Fruit fly (Drosophila melanogaster) whole organism, prepupa: ENCODE results near the gene CG8508.

Experiments
- CG10631 ChIP-seq: fragments of 200-800 bp; sonication (Bioruptor generic); optimal IDR thresholded peaks from 2 replicates; lab custom pipeline; 2016; ENCODE audit warnings: missing biosample characterization, missing genetic modification characterization
- CG10669 ChIP-seq: fragments of 200-800 bp; sonication (Bioruptor generic); optimal IDR thresholded peaks from 3 replicates; lab custom pipeline; 2018; ENCODE audit warnings: missing biosample characterization, mild to moderate bottlenecking, missing genetic modification characterization, moderate library complexity
- CG11294 ChIP-seq: fragments of 200-800 bp; sonication (Bioruptor generic); IDR thresholded peaks from 2 replicates; pipeline ENCODE4 v1.3.6; 2022; ENCODE audit warnings: missing biosample characterization, missing genetic modification characterization
- CG11762 ChIP-seq: fragments of 200-800 bp; sonication (Bioruptor generic); optimal IDR thresholded peaks from 3 replicates; lab custom pipeline; 2016; ENCODE audit warnings: missing biosample characterization, missing genetic modification characterization; ENCODE audit not compliant: insufficient read depth
- CG11902 ChIP-seq: fragments of 200-800 bp; sonication (Bioruptor generic); optimal IDR thresholded peaks from 3 replicates; lab custom pipeline; 2016; ENCODE audit warnings: missing biosample characterization, missing genetic modification characterization
- CG1621 ChIP-seq: fragments of 200-800 bp; sonication (Bioruptor generic); optimal IDR thresholded peaks from 3 replicates; lab custom pipeline; 2018; ENCODE audit warnings: missing biosample characterization, mild to moderate bottlenecking, missing genetic modification characterization
- CG16779 ChIP-seq: fragments of 200-800 bp; sonication (Bioruptor generic); optimal IDR thresholded peaks from 3 replicates; lab custom pipeline; 2017; ENCODE audit warnings: missing biosample characterization, mild to moderate bottlenecking, missing genetic modification characterization
- CG3032 ChIP-seq: fragments of 200-800 bp; optimal IDR thresholded peaks from 2 replicates; lab custom pipeline; 2019; ENCODE audit warnings: missing biosample characterization, mild to moderate bottlenecking, missing genetic modification characterization, moderate library complexity
- CG31627 ChIP-seq: fragments of 200-800 bp; sonication (Bioruptor generic); optimal IDR thresholded peaks from 3 replicates; lab custom pipeline; 2016; ENCODE audit warnings: missing biosample characterization, missing genetic modification characterization
- CG32006 ChIP-seq: fragments of 200-800 bp; sonication (Bioruptor generic); optimal IDR thresholded peaks from 3 replicates; lab custom pipeline; 2017; ENCODE audit warnings: missing biosample characterization, mild to moderate bottlenecking, missing genetic modification characterization
- CG34406 ChIP-seq: fragments of 200-800 bp; sonication (Bioruptor generic); optimal IDR thresholded peaks from 3 replicates; lab custom pipeline; 2016; ENCODE audit warnings: missing biosample characterization, missing genetic modification characterization
- CG3919 ChIP-seq: fragments of 200-800 bp; sonication (Bioruptor generic); optimal IDR thresholded peaks from 3 replicates; lab custom pipeline; 2016; ENCODE audit warnings: missing biosample characterization, missing genetic modification characterization
- CG6163 ChIP-seq: fragments of 200-800 bp; sonication (Bioruptor generic); IDR thresholded peaks from 3 replicates; pipeline ENCODE4 v1.3.6; 2022; ENCODE audit warnings: missing biosample characterization, missing genetic modification characterization
- CG6276 ChIP-seq: fragments of 200-800 bp; sonication (Bioruptor generic); optimal IDR thresholded peaks from 2 replicates; lab custom pipeline; 2017; ENCODE audit warnings: missing biosample characterization, mild to moderate bottlenecking, missing genetic modification characterization
- CG6792 ChIP-seq: fragments of 200-800 bp; sonication (Bioruptor generic); optimal IDR thresholded peaks from 3 replicates; lab custom pipeline; 2016; ENCODE audit warnings: missing biosample characterization, missing genetic modification characterization
- CG6808 ChIP-seq: fragments of 200-800 bp; sonication (Bioruptor generic); optimal IDR thresholded peaks from 3 replicates; lab custom pipeline; 2017; ENCODE audit warnings: missing biosample characterization, missing genetic modification characterization, mild to moderate bottlenecking, moderate library complexity, missing genetic modification reagents
- CG7368 ChIP-seq: fragments of 200-800 bp; sonication (Bioruptor generic); optimal IDR thresholded peaks from 3 replicates; lab custom pipeline; 2016; ENCODE audit warnings: missing biosample characterization, missing genetic modification characterization
- CG8119 ChIP-seq: fragments of 200-800 bp; sonication (Bioruptor generic); IDR thresholded peaks from 3 replicates; pipeline ENCODE4 v1.3.6; 2022; ENCODE audit warnings: missing biosample characterization, missing genetic modification characterization
- CG9139 ChIP-seq: fragments of 200-800 bp; sonication (Bioruptor generic); optimal IDR thresholded peaks from 3 replicates; lab custom pipeline; 2017; ENCODE audit warnings: missing biosample characterization, mild to moderate bottlenecking, missing genetic modification characterization
- Eip75B ChIP-seq: fragments of 200-800 bp; sonication (Bioruptor generic); optimal IDR thresholded peaks from 3 replicates; lab custom pipeline; 2016; ENCODE audit warnings: missing biosample characterization, missing genetic modification characterization
- Eip93F ChIP-seq: fragments of 200-800 bp; sonication (Bioruptor generic); optimal IDR thresholded peaks from 2 replicates; lab custom pipeline; 2016; ENCODE audit warnings: missing biosample characterization, mild to moderate bottlenecking, missing genetic modification characterization
- Hr38 ChIP-seq: sonication (Bioruptor generic); optimal IDR thresholded peaks from 2 replicates; lab custom pipeline; 2016; ENCODE audit warnings: missing biosample characterization, missing genetic modification characterization
- Hr39 ChIP-seq: fragments of 200-800 bp; sonication (Bioruptor generic); optimal IDR thresholded peaks from 2 replicates; lab custom pipeline; 2016; ENCODE audit warnings: missing biosample characterization, missing genetic modification characterization
- Lpt ChIP-seq: fragments of 200-800 bp; sonication (Bioruptor generic); optimal IDR thresholded peaks from 3 replicates; lab custom pipeline; 2016; ENCODE audit warnings: missing biosample characterization, missing genetic modification characterization
- Met ChIP-seq: fragments of 200-800 bp; sonication (Bioruptor generic); optimal IDR thresholded peaks from 3 replicates; lab custom pipeline; 2016; ENCODE audit warnings: missing biosample characterization, missing genetic modification characterization
- OdsH ChIP-seq: fragments of 200-800 bp; sonication (Bioruptor generic); optimal IDR thresholded peaks from 3 replicates; lab custom pipeline; 2016; ENCODE audit warnings: missing biosample characterization, missing genetic modification characterization
- Smox ChIP-seq: fragments of 200-800 bp; sonication (Bioruptor generic); optimal IDR thresholded peaks from 3 replicates; lab custom pipeline; 2016; ENCODE audit warnings: missing biosample characterization, missing genetic modification characterization
- Sox14 ChIP-seq: fragments of 200-800 bp; sonication (Bioruptor generic); optimal IDR thresholded peaks from 3 replicates; lab custom pipeline; 2016; ENCODE audit warnings: missing biosample characterization, missing genetic modification characterization
- Sox15 ChIP-seq: fragments of 200-800 bp; sonication (Bioruptor generic); optimal IDR thresholded peaks from 3 replicates; lab custom pipeline; 2016; ENCODE audit warnings: missing biosample characterization, missing genetic modification characterization
- achi ChIP-seq: fragments of 200-800 bp; sonication (Bioruptor generic); optimal IDR thresholded peaks from 3 replicates; lab custom pipeline; 2016; ENCODE audit warnings: missing biosample characterization, missing genetic modification characterization
- acj6 ChIP-seq: fragments of 200-800 bp; sonication (Bioruptor generic); optimal IDR thresholded peaks from 3 replicates; lab custom pipeline; 2016; ENCODE audit warnings: missing biosample characterization, missing genetic modification characterization
- cyc ChIP-seq: fragments of 200-800 bp; sonication (Bioruptor generic); optimal IDR thresholded peaks from 3 replicates; lab custom pipeline; 2016; ENCODE audit warnings: missing biosample characterization, missing genetic modification characterization
- dsx ChIP-seq: fragments of 200-800 bp; optimal IDR thresholded peaks from 3 replicates; lab custom pipeline; 2019; ENCODE audit warnings: missing biosample characterization, mild to moderate bottlenecking, missing genetic modification characterization, moderate library complexity; ENCODE audit not compliant: poor library complexity, severe bottlenecking
- eg ChIP-seq: fragments of 200-800 bp; sonication (Bioruptor generic); IDR thresholded peaks from 3 replicates; pipeline ENCODE4 v1.3.6; 2022; ENCODE audit warnings: missing biosample characterization, missing genetic modification characterization
- fd59A ChIP-seq: fragments of 200-800 bp; sonication (Bioruptor generic); optimal IDR thresholded peaks from 2 replicates; lab custom pipeline; 2017; ENCODE audit warnings: missing biosample characterization, mild to moderate bottlenecking, missing genetic modification characterization, missing genetic modification reagents
- fd85E ChIP-seq: fragments of 200-800 bp; sonication (Bioruptor generic); optimal IDR thresholded peaks from 3 replicates; lab custom pipeline; 2016; ENCODE audit warnings: missing biosample characterization, missing genetic modification characterization
- fkh ChIP-seq: fragments of 200-800 bp; sonication (Bioruptor generic); optimal IDR thresholded peaks from 3 replicates; lab custom pipeline; 2017; ENCODE audit warnings: missing biosample characterization, mild to moderate bottlenecking, missing genetic modification characterization, moderate library complexity
- net ChIP-seq: fragments of 200-800 bp; sonication (Bioruptor generic); optimal IDR thresholded peaks from 3 replicates; lab custom pipeline; 2016; ENCODE audit warnings: missing biosample characterization, missing genetic modification characterization
- salr ChIP-seq, 2 experiments: fragments of 200-800 bp; sonication (Bioruptor generic); optimal IDR thresholded peaks; 3 replicates each; lab custom pipeline; 2016 to 2018; ENCODE audit warnings: missing biosample characterization in 2 of 2, missing genetic modification characterization in 2 of 2, mild to moderate bottlenecking in 1 of 2
- spab ChIP-seq: fragments of 200-800 bp; sonication (Bioruptor generic); optimal IDR thresholded peaks from 2 replicates; lab custom pipeline; 2017; ENCODE audit warnings: missing biosample characterization, mild to moderate bottlenecking, missing genetic modification characterization, missing genetic modification reagents
- svp ChIP-seq: fragments of 200-800 bp; sonication (Bioruptor generic); peaks from one replicate; lab custom pipeline; 2016; ENCODE audit warnings: missing biosample characterization, missing genetic modification characterization

Gene CG8508

dm6 chr3R:13215100-13215499, 28.8 kb upstream of the CG8508 start (continued):
- TF ChIP-seq Hr38 (GFP tag; lab: Kevin White, UChicago) (no peak), CG3032 (tag; lab: Kevin White, UChicago) (peak; percentile 65), svp (GFP tag; lab: Kevin White, UChicago) (peak; percentile 55), CG7368 (GFP tag; lab: Kevin White, UChicago) (peak; percentile 12), OdsH (GFP tag; lab: Kevin White, UChicago) (peak; percentile 34), CG6276 (GFP tag; lab: Kevin White, UChicago) (no peak), fd59A (peak; percentile 37), CG11294 (GFP tag; lab: Robert Waterston, UW) (no peak), Eip75B (GFP tag; lab: Kevin White, UChicago) (peak; percentile 19), eg (GFP tag; lab: Robert Waterston, UW) (no peak), CG6163 (GFP tag; lab: Robert Waterston, UW) (peak; percentile 47; the same call in 1 of the 3 replicates), fkh (GFP tag; lab: Kevin White, UChicago) (no peak), acj6 (peak; percentile 21), Hr39 (GFP tag; lab: Kevin White, UChicago) (no peak), salr (GFP tag; optimal IDR thresholded peaks at IDR 0.05; lab: Kevin White, UChicago) (no peak), spab (peak; percentile 51), CG32006 (peak; percentile 6), cyc (GFP tag; lab: Kevin White, UChicago) (peak; percentile 25), net (GFP tag; lab: Kevin White, UChicago) (peak; percentile 22), CG34406 (peak; percentile 56), CG6808 (peak; percentile 52), CG8119 (GFP tag; lab: Robert Waterston, UW) (0 out of 3 replicates have a peak, but pooled peaks have one; percentile 14), CG11902 (GFP tag; lab: Kevin White, UChicago) (peak; percentile 15)

DNA sequence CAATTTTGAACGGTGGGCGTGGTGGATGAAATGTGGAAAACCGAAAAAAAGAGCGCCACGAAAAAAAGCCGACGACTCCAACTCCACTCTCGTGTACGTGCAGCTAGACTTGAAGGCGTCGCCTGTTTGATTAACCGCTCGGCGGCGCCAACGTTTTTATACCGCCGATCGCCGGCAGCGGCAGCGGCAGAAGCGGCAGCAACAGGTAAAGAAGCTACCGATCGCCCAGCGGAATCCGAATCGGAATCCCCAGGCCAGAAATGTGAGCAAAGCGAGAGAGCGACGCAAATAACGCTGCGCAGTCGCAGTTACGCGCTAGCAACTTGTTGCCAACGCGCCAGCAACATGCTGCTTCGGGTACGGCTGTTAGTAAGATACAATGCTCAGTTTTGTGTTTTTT, 28.1 kb upstream of the CG8508 start, which contains the start of gene CG8483:
TSS of gene CG8483 (minus strand) at position 119 of the 400 bp plus-strand sequence.
- TF ChIP-seq Lpt (no peak), net (GFP tag; lab: Kevin White, UChicago) (no peak), fkh (GFP tag; lab: Kevin White, UChicago) (peak; percentile 4)

- TF ChIP-seq CG3919 = no peak
- no peak for TF ChIP-seq Sox14 (GFP tag; lab: Kevin White, UChicago)
- TF ChIP-seq CG8119 (GFP tag; lab: Robert Waterston, UW) = no peak
- no peak for TF ChIP-seq CG9139 (GFP tag; lab: Kevin White, UChicago)
- no peak for TF ChIP-seq Eip93F (GFP tag; lab: Kevin White, UChicago)
- no peak for TF ChIP-seq CG1621 (tag; lab: Kevin White, UChicago)
- TF ChIP-seq Smox (GFP tag; lab: Kevin White, UChicago) = no peak
- TF ChIP-seq CG10669 (GFP tag; lab: Kevin White, UChicago) = no peak
- TF ChIP-seq fd85E (GFP tag; lab: Kevin White, UChicago) = no peak
- no peak for TF ChIP-seq CG16779 (tag; lab: Kevin White, UChicago)
- no peak for TF ChIP-seq Sox15 (GFP tag; lab: Kevin White, UChicago)
- TF ChIP-seq achi (GFP tag; lab: Kevin White, UChicago) = no peak
- no peak for TF ChIP-seq acj6
- no peak for TF ChIP-seq eg (GFP tag; lab: Robert Waterston, UW)
- no peak for TF ChIP-seq fd59A
- TF ChIP-seq, all 60 proteins: peak for 0
These were observed 22.2 kb upstream of the CG8508 start for dm6 chr3R:13208451-13208850.

DNA sequence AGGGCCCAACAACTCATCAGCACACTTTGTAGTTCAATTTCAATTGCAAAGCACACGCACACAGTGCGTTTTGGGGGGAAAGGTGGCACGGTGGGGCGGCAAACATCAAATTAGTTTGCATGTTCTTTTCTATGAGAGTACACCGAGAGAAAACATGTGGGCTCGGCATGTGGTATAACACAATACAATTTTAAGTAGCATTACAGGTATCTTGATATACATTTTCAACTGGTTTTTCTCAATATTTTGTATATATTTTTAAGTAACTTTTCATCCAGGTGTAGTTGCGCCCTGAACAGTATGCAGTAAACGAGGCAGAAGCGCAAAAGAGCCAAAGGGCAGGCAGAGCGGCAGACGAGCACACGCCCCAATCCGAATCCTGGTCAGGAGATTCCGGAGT, 14.1 kb upstream of the CG8508 start:
- TF ChIP-seq dsx (GFP tag; lab: Kevin White, UChicago) = no peak
- no peak for TF ChIP-seq CG16779 (tag; lab: Kevin White, UChicago)
- no peak for TF ChIP-seq Sox15 (GFP tag; lab: Kevin White, UChicago)
- no peak for TF ChIP-seq Smox (GFP tag; lab: Kevin White, UChicago)
- TF ChIP-seq CG11762 (GFP tag; lab: Kevin White, UChicago) = no peak
- TF ChIP-seq CG9139 (GFP tag; lab: Kevin White, UChicago) = no peak
- no peak for TF ChIP-seq Met (GFP tag; lab: Kevin White, UChicago)
- no peak for TF ChIP-seq CG6276 (GFP tag; lab: Kevin White, UChicago)
- TF ChIP-seq CG32006 = no peak
- no peak for TF ChIP-seq CG6792 (GFP tag; lab: Kevin White, UChicago)
- TF ChIP-seq CG10631 (GFP tag; lab: Kevin White, UChicago) = no peak
- no peak for TF ChIP-seq fd85E (GFP tag; lab: Kevin White, UChicago)
- no peak for TF ChIP-seq CG31627
